Fruit fly (Drosophila melanogaster) whole organism: Measurements from ENCODE around the gene CG13461.

ENCODE experiments used
- CG8478 ChIP-seq: fragments of >200 bp; optimal IDR thresholded peaks from 2 replicates; lab custom pipeline; 2018; ENCODE audit warnings: inconsistent platforms
- Dll ChIP-seq: fragments of >200 bp; optimal IDR thresholded peaks from 2 replicates; lab custom pipeline; 2017
- EcR ChIP-seq, 2 experiments: fragments of >200 bp; optimal IDR thresholded peaks; 2 replicates each; lab custom pipeline; 2017; ENCODE audit warnings: missing biosample characterization in 2 of 2, missing genetic modification characterization in 2 of 2, missing genetic modification reagents in 2 of 2
- pan ChIP-seq: fragments of >200 bp; optimal IDR thresholded peaks from 2 replicates; lab custom pipeline; 2017
- psq ChIP-seq: fragments of >200 bp; optimal IDR thresholded peaks from 2 replicates; lab custom pipeline; 2017
- usp ChIP-seq: fragments of >200 bp; optimal IDR thresholded peaks from 2 replicates; lab custom pipeline; 2017; ENCODE audit warnings: missing biosample characterization, missing genetic modification characterization, mixed read lengths

The CG13461 gene

dm6 chr3L:15052390-15052789 is at the start of gene CG13461:
Gene CG13461 (minus strand): TSS chr3L:15052490.
- TF ChIP-seq usp (GFP tag; lab: Kevin White, UChicago) (no peak), psq (lab: Kevin White, UChicago) (no peak), pan (lab: Kevin White, UChicago) (no peak), Dll (lab: Kevin White, UChicago) (no peak), CG8478 (lab: Kevin White, UChicago) (no peak), EcR (GFP tag; optimal IDR thresholded peaks at IDR 0.05; lab: Kevin White, UChicago) (no peak)

DNA sequence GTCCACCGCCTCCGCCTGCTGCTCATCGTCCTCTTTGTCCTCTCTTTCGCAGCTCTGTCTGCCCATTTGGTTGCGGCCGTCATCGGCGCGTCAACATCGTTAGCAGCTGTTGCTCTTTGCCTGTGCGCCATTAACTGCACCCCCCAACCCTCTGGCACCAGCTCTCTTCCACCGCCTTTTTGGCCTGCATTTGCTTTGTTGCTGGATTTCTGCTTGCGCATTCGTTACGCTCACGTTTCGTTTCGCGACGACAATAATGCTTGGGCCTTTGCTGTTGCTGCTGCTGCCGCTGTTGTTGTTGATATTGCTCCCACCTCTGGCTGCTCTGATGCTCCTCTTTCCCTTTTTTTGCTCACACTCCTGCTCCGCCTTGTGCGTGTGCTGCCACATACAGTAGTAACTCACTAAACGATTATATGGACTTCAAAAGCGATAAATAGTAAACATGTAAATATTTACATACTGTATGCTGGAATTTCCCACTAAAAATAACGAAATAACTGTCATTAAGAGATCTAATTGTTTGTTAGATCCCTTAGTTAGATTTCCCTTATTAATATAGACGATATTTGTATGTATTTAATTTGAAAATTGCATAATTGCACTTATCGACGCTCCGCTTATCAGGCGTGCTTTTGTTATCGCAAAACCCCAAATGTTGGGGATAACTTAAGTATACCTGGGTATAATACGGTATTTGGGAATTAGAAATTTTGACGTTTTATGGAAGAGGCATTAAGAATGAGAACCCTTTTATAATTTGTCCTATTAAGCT is 49.5 kb upstream of the CG13461 start:
- TF ChIP-seq Dll (lab: Kevin White, UChicago) (peak; percentile 68), pan (lab: Kevin White, UChicago) (no peak), CG8478 (lab: Kevin White, UChicago) (no peak)

- TF ChIP-seq EcR (GFP tag; optimal IDR thresholded peaks at IDR 0.05; lab: Kevin White, UChicago) (no peak), usp (GFP tag; lab: Kevin White, UChicago) (no peak), Dll (lab: Kevin White, UChicago) (no peak), pan (lab: Kevin White, UChicago) (no peak), CG8478 (lab: Kevin White, UChicago) (no peak), psq (lab: Kevin White, UChicago) (no peak)
Measured at dm6 chr3L:15100983-15101382, 48.7 kb upstream of the CG13461 start.

DNA sequence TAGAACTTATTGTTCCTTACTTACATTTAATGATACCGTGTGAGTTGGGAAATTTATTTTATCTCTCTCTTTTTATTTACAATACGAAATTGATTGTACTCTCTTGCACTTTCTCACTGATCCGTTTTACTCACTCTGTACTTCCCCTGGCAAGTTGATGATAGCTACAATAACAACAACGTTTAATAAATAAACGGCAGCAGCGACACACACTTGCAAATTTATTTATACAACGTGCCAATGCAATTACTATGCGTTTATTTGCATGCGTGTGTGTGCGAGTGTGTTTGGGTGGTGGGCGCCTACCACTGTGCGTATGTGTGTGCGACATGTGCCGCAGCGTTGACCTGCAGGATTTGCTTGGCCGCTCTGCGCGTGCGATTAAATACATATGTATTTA is 47.3 kb upstream of the CG13461 start:
- TF ChIP-seq pan (lab: Kevin White, UChicago) (no peak), usp (GFP tag; lab: Kevin White, UChicago) (no peak), CG8478 (lab: Kevin White, UChicago) (no peak), Dll (lab: Kevin White, UChicago) (no peak), EcR (GFP tag; optimal IDR thresholded peaks at IDR 0.05; lab: Kevin White, UChicago) (no peak), psq (lab: Kevin White, UChicago) (no peak)

DNA sequence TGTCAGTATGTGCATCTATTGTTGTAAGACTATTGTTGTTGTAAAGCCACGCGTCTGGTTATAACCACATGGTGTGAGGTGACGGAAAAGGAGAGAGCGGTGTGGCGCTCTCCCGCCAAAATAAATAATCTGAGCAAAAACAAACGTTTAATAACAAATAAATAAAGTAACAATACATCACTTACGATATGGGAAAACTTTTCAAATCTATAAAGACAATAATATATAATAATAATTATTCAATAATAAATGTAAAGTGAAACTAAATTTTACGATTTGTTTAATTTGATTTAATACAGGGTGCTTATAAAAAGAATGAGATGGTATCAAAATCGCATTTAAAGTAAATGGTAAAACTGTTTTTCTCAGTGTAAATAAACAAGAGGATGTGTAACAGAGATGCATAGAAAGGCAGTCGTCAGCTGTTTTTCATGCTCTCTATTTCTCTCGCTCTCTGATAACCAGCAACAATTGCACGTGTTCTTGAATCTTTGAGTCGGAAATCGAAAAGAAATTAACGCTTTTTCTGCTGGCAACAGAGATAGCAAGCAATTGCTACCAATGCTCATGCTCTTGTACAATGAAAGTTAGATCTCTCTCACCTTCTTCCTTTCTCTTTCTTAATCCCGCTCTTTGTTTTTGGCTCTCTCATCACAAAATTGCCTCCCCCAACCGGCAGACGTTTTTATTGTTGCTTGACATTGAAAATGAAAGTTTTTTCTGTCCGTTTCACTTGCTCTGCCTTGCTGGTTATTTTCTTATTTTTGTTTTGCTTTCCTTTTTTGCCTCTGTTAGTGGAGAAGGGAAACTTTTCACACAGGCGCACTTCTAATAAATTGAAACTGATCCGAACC is 46.6 kb upstream of the CG13461 start:
- TF ChIP-seq psq (lab: Kevin White, UChicago) (no peak), usp (GFP tag; lab: Kevin White, UChicago) (no peak), Dll (lab: Kevin White, UChicago) (no peak), pan (lab: Kevin White, UChicago) (no peak)

- TF ChIP-seq pan (lab: Kevin White, UChicago), result no peak
- TF ChIP-seq usp (GFP tag; lab: Kevin White, UChicago), result no peak
- TF ChIP-seq Dll (lab: Kevin White, UChicago), result no peak
- TF ChIP-seq CG8478 (lab: Kevin White, UChicago), result no peak
- no peak for TF ChIP-seq psq (lab: Kevin White, UChicago)
- TF ChIP-seq EcR (GFP tag; optimal IDR thresholded peaks at IDR 0.05; lab: Kevin White, UChicago), result no peak
Measured at dm6 chr3L:15097878-15098520, 45.7 kb upstream of the CG13461 start, which contains the start of gene Ctps. Gene Ctps (plus strand): TSS chr3L:15097914.

DNA sequence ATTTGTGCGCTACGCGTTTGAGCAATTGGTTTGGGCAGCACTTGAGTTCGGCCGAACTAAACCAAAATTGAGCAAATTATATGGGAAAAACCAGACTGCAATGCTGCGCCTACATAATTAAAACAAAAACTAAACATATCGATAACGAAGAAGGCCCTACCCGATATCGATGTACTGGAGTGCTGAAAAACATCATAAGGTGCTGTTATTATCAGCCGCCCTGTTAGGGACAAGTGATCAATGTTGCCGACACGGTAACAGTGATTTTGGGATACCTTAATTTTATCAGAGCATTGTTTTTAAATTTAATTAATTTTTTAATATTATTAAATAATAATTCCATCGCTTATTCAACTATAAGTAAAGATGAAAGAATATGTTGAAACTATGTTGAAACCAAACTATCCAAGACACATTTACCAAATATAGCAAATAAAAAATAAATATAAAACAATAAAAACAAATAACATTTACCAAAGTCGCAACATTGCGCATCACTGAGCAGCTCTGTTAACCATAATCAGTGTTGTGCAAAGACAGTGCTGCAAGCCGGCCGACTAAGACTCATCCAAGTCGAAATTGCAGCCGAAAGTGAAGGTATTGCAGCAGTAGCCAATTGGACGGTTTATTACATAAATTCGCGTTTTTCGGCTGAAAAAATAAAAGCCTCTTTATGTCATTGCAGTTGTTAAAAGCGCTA is 42.4 kb upstream of the CG13461 start, which contains the start of the genes sstn, Plp and GlyRS:
TSS of gene sstn (minus strand) at position 131 of the 700 bp plus-strand sequence.
TSS of gene Plp (minus strand) at position 136 of the 700 bp plus-strand sequence.
TSS of gene GlyRS (plus strand) at position 554 of the 700 bp plus-strand sequence.
- TF ChIP-seq EcR (GFP tag; optimal IDR thresholded peaks at IDR 0.05; lab: Kevin White, UChicago), result no peak
- TF ChIP-seq pan (lab: Kevin White, UChicago), result no peak
- no peak for TF ChIP-seq Dll (lab: Kevin White, UChicago)
- TF ChIP-seq psq (lab: Kevin White, UChicago), result no peak

- TF ChIP-seq Dll (lab: Kevin White, UChicago) (no peak), EcR (GFP tag; optimal IDR thresholded peaks at IDR 0.05; lab: Kevin White, UChicago) (no peak), psq (lab: Kevin White, UChicago) (no peak), CG8478 (lab: Kevin White, UChicago) (no peak), usp (GFP tag; lab: Kevin White, UChicago) (no peak), pan (lab: Kevin White, UChicago) (no peak)
Measured at dm6 chr3L:15093929-15094588, 41.8 kb upstream of the CG13461 start.

- TF ChIP-seq usp (GFP tag; lab: Kevin White, UChicago) (no peak), pan (lab: Kevin White, UChicago) (no peak), EcR (GFP tag; optimal IDR thresholded peaks at IDR 0.05; lab: Kevin White, UChicago) (no peak), Dll (lab: Kevin White, UChicago) (no peak), psq (lab: Kevin White, UChicago) (no peak), CG8478 (lab: Kevin White, UChicago) (no peak)
Measured at dm6 chr3L:15089887-15090679, 37.8 kb upstream of the CG13461 start.
